Fruit fly (Drosophila melanogaster): Measurements from ENCODE around the gene Sgt.
A peak's percentile ranks its signal among the peaks of the same experiment; 100 is the strongest.

Sgt gene

DNA sequence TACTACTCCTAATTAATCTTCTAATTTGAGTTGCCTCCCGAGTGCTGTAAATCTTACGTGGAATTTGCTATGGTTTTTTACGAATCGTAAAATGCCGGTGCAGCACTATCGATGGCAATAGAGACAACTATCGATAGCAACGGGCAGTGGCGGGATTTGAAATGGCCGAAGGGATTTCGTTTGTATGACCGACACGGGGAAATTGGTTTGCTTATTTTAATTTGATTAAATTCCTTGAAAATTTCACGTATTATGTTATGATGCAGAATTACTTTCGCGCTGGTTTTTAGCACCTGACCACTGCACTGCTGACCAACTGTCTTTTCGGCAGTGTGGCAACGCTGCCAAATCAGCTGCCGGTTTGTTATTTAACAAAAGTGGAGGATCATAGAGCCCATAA is 12.8 kb downstream of the Sgt start, which contains the start of the genes GCS2beta and CG5131 (continued):
- peak; percentile 93 for TF ChIP-seq bcd (GFP tag; optimal IDR thresholded peaks at IDR 0.05)
- TF ChIP-seq mam (GFP tag; optimal IDR thresholded peaks at IDR 0.05), result peak; percentile 98
- peak; percentile 97 for TF ChIP-seq vfl (GFP tag; optimal IDR thresholded peaks at IDR 0.05)
- TF ChIP-seq CG3995 (GFP tag; optimal IDR thresholded peaks at IDR 0.05), result peak; percentile 71
- TF ChIP-seq TFAM (GFP tag; optimal IDR thresholded peaks at IDR 0.05), result peak; percentile 51
- peak; percentile 88 for TF ChIP-seq CG17612 (GFP tag; IDR thresholded peaks at IDR 0.05)
- peak; percentile 92 for TF ChIP-seq emc (GFP tag; optimal IDR thresholded peaks at IDR 0.05)
- peak; percentile 89 for TF ChIP-seq pb (GFP tag; optimal IDR thresholded peaks at IDR 0.05)
- TF ChIP-seq Asciz (GFP tag; optimal IDR thresholded peaks at IDR 0.05), result peak; percentile 70
- peak; percentile 92 for TF ChIP-seq Ets97D (GFP tag; optimal IDR thresholded peaks at IDR 0.05)
- TF ChIP-seq corto (GFP tag; optimal IDR thresholded peaks at IDR 0.05), result peak; percentile 48
- peak; percentile 95 for TF ChIP-seq ERR (GFP tag; optimal IDR thresholded peaks at IDR 0.05)
- TF ChIP-seq maf-S (GFP tag; optimal IDR thresholded peaks at IDR 0.05), result peak; percentile 95
- peak; percentile 52 for TF ChIP-seq run (tag; optimal IDR thresholded peaks at IDR 0.05)
- TF ChIP-seq croc (GFP tag; conservative IDR thresholded peaks at IDR 0.05), result peak; percentile 82
- TF ChIP-seq BtbVII (GFP tag; optimal IDR thresholded peaks at IDR 0.05), result peak; percentile 73
- peak; percentile 96 for TF ChIP-seq Ptx1 (GFP tag; IDR thresholded peaks at IDR 0.05)
- peak; percentile 94 for TF ChIP-seq slp2 (GFP tag; optimal IDR thresholded peaks at IDR 0.05)
- TF ChIP-seq CG12391 (tag; optimal IDR thresholded peaks at IDR 0.05), result peak; percentile 91
- peak; percentile 91 for TF ChIP-seq kay (GFP tag; optimal IDR thresholded peaks at IDR 0.05)
- TF ChIP-seq CG12744 (GFP tag; optimal IDR thresholded peaks at IDR 0.05), result peak; percentile 75
- TF ChIP-seq Ravus (GFP tag; IDR thresholded peaks at IDR 0.05), result peak; percentile 75
- TF ChIP-seq lab (GFP tag; optimal IDR thresholded peaks at IDR 0.05), result peak; percentile 95
- TF ChIP-seq Opbp (GFP tag; IDR thresholded peaks at IDR 0.05; ENCODE audit: partially characterized antibody), result peak; percentile 89
- TF ChIP-seq CG17912 (GFP tag; optimal IDR thresholded peaks at IDR 0.05), result peak; percentile 49
- TF ChIP-seq tin (GFP tag; optimal IDR thresholded peaks at IDR 0.05), result peak; percentile 95
- peak; percentile 88 for TF ChIP-seq HLH4C (GFP tag; IDR thresholded peaks at IDR 0.05; ENCODE audit: partially characterized antibody)
- TF ChIP-seq CG32532 (GFP tag; IDR thresholded peaks at IDR 0.05), result peak; percentile 97
- TF ChIP-seq Xrp1 (GFP tag; IDR thresholded peaks at IDR 0.05), result peak; percentile 92
- peak; percentile 92 for TF ChIP-seq her (GFP tag; optimal IDR thresholded peaks at IDR 0.05)
- peak; percentile 96 for TF ChIP-seq CG11247 (GFP tag; IDR thresholded peaks at IDR 0.05)
- TF ChIP-seq CG1024 (GFP tag; IDR thresholded peaks at IDR 0.05), result peak; percentile 78
- TF ChIP-seq vvl (GFP tag; IDR thresholded peaks at IDR 0.05), result peak; percentile 95
- TF ChIP-seq CG13424 (tag; optimal IDR thresholded peaks at IDR 0.05), result peak; percentile 91
- TF ChIP-seq sqz (GFP tag; optimal IDR thresholded peaks at IDR 0.05), result peak; percentile 53
- TF ChIP-seq BEAF-32 (GFP tag; optimal IDR thresholded peaks at IDR 0.05), result peak; percentile 95
- TF ChIP-seq CG2199 (GFP tag; IDR thresholded peaks at IDR 0.05), result peak; percentile 86
- peak; percentile 100 for TF ChIP-seq Med (GFP tag)
- TF ChIP-seq CG17385 (GFP tag; optimal IDR thresholded peaks at IDR 0.05), result peak; percentile 78
- TF ChIP-seq chinmo (GFP tag; IDR thresholded peaks at IDR 0.05; ENCODE audit: partially characterized antibody), result peak; percentile 82; the same call in 2 of the 4 replicates
- TF ChIP-seq gsb-n (tag; optimal IDR thresholded peaks at IDR 0.05), result peak; percentile 90
- peak; percentile 84 for TF ChIP-seq CG7987 (GFP tag; optimal IDR thresholded peaks at IDR 0.05)
- peak; percentile 92 for TF ChIP-seq H15 (GFP tag; IDR thresholded peaks at IDR 0.05)
- peak; percentile 71 for TF ChIP-seq CG15601 (tag; optimal IDR thresholded peaks at IDR 0.05)
- peak; percentile 84; the same call in 2 of the 3 replicates for TF ChIP-seq CG11695 (GFP tag; IDR thresholded peaks at IDR 0.05)
- TF ChIP-seq CG5180 (GFP tag; optimal IDR thresholded peaks at IDR 0.05), result peak; percentile 50
- peak; percentile 95 for TF ChIP-seq lmd (GFP tag; IDR thresholded peaks at IDR 0.05)
- TF ChIP-seq Fer3 (tag; optimal IDR thresholded peaks at IDR 0.05), result peak; percentile 91
- TF ChIP-seq CG17802 (tag; optimal IDR thresholded peaks at IDR 0.05), result peak; percentile 73
- peak; percentile 90 for TF ChIP-seq CG17328 (GFP tag; IDR thresholded peaks at IDR 0.05)
- TF ChIP-seq wor (GFP tag; IDR thresholded peaks at IDR 0.05), result peak; percentile 85
